Worm (Caenorhabditis elegans) whole organism, young adult: Measurements from ENCODE around the gene Y46G5A.8.

ENCODE experiments used
- B0336.3 ChIP-seq: fragments of 200-800 bp; sonication (Bioruptor generic); IDR thresholded peaks from 2 replicates; pipeline ENCODE4 v1.3.6; 2022; ENCODE audit warnings: missing genetic modification characterization, missing compliant biosample characterization
- C06A6.2 ChIP-seq: fragments of 200-800 bp; sonication (Bioruptor generic); conservative IDR thresholded peaks from 2 replicates; pipeline ENCODE4 v1.3.6; 2022; ENCODE audit warnings: missing genetic modification characterization, missing compliant biosample characterization
- D2030.7 ChIP-seq: fragments of 200-800 bp; sonication (Bioruptor generic); IDR thresholded peaks from 2 replicates; pipeline ENCODE4 v1.3.6; 2022; ENCODE audit warnings: missing genetic modification reagents, missing genetic modification characterization, missing compliant biosample characterization
- F22D6.2 ChIP-seq: sonication (generic microtip); optimal IDR thresholded peaks from 2 replicates; lab custom pipeline; 2016; ENCODE audit warnings: mild to moderate bottlenecking, missing genetic modification characterization, missing compliant biosample characterization
- F23B12.7 ChIP-seq: sonication (generic microtip); optimal IDR thresholded peaks from 2 replicates; lab custom pipeline; 2017; ENCODE audit warnings: missing genetic modification characterization, mild to moderate bottlenecking, missing compliant biosample characterization, antibody characterized with exemption, moderate library complexity; ENCODE audit not compliant: insufficient read depth
- F37B4.10 ChIP-seq: fragments of 200-800 bp; sonication (Bioruptor generic); IDR thresholded peaks from 2 replicates; pipeline ENCODE4 v1.3.6; 2022; ENCODE audit warnings: missing genetic modification characterization, missing compliant biosample characterization
- F39B2.1 ChIP-seq: fragments of 200-800 bp; sonication (Bioruptor generic); IDR thresholded peaks from 2 replicates; pipeline ENCODE4 v1.3.6; 2022; ENCODE audit warnings: missing genetic modification reagents, missing genetic modification characterization, missing compliant biosample characterization
- F49E8.2 ChIP-seq: sonication (generic microtip); optimal IDR thresholded peaks from 3 replicates; lab custom pipeline; 2017; ENCODE audit warnings: missing genetic modification characterization, mild to moderate bottlenecking, missing compliant biosample characterization, antibody characterized with exemption, moderate library complexity; ENCODE audit not compliant: insufficient read depth
- T26A5.8 ChIP-seq: sonication (generic microtip); optimal IDR thresholded peaks from 2 replicates; lab custom pipeline; 2016; ENCODE audit warnings: missing genetic modification characterization, missing compliant biosample characterization
- Y56A3A.18 ChIP-seq: fragments of 200-800 bp; sonication (Bioruptor generic); IDR thresholded peaks from 2 replicates; pipeline ENCODE4 v1.3.6; 2022; ENCODE audit warnings: missing genetic modification reagents, missing genetic modification characterization, missing compliant biosample characterization
- Y67H2A.10 ChIP-seq: fragments of 200-800 bp; sonication (Bioruptor generic); conservative IDR thresholded peaks from 2 replicates; pipeline ENCODE4 v1.3.6; 2022; ENCODE audit warnings: missing genetic modification reagents, missing genetic modification characterization, missing compliant biosample characterization
- akir-1 ChIP-seq: fragments of 200-800 bp; sonication (Bioruptor generic); optimal IDR thresholded peaks from 2 replicates; lab custom pipeline; 2018; ENCODE audit warnings: mild to moderate bottlenecking, missing genetic modification characterization, moderate library complexity, missing compliant biosample characterization
- athp-1 ChIP-seq: sonication (generic microtip); optimal IDR thresholded peaks from 2 replicates; lab custom pipeline; 2017; ENCODE audit warnings: mild to moderate bottlenecking, missing genetic modification characterization, missing compliant biosample characterization
- attf-5 ChIP-seq: fragments of 200-800 bp; sonication (Bioruptor generic); optimal IDR thresholded peaks from 2 replicates; lab custom pipeline; 2018; ENCODE audit warnings: mild to moderate bottlenecking, missing genetic modification characterization, missing compliant biosample characterization
- attf-6 ChIP-seq: fragments of 200-800 bp; sonication (Bioruptor generic); IDR thresholded peaks from 2 replicates; pipeline ENCODE4 v1.3.6; 2022; ENCODE audit warnings: missing genetic modification reagents, missing genetic modification characterization, missing compliant biosample characterization
- cebp-1 ChIP-seq, 2 experiments: fragments of 200-800 bp in 1 of 2; sonication (Bioruptor generic) in 1 of 2; sonication (generic microtip) in 1 of 2; IDR thresholded peaks in 1 of 2; optimal IDR thresholded peaks in 1 of 2; 2 replicates each; pipeline versions ENCODE4 v1.3.6 to Lab custom; 2017 to 2022; ENCODE audit warnings: missing compliant biosample characterization in 2 of 2, missing genetic modification characterization in 2 of 2, mild to moderate bottlenecking in 1 of 2, missing genetic modification reagents in 1 of 2, moderate library complexity in 1 of 2
- ceh-40 ChIP-seq: fragments of 200-800 bp; sonication (Bioruptor generic); IDR thresholded peaks from 2 replicates; pipeline ENCODE4 v1.3.6; 2022; ENCODE audit warnings: missing genetic modification characterization, missing compliant biosample characterization
- ceh-58 ChIP-seq: fragments of 200-800 bp; sonication (Bioruptor generic); IDR thresholded peaks from 2 replicates; pipeline ENCODE4 v1.3.6; 2022; ENCODE audit warnings: missing genetic modification characterization, missing compliant biosample characterization
- ceh-79 ChIP-seq: sonication (generic microtip); optimal IDR thresholded peaks from 2 replicates; lab custom pipeline; 2017; ENCODE audit warnings: mild to moderate bottlenecking, missing genetic modification characterization, missing compliant biosample characterization
- dpff-1 ChIP-seq: sonication (generic microtip); optimal IDR thresholded peaks from 2 replicates; lab custom pipeline; 2017; ENCODE audit warnings: mild to moderate bottlenecking, missing genetic modification characterization, missing compliant biosample characterization
- egl-44 ChIP-seq: fragments of 200-800 bp; sonication (Bioruptor generic); IDR thresholded peaks from 2 replicates; pipeline ENCODE4 v1.3.6; 2022; ENCODE audit warnings: missing genetic modification reagents, missing genetic modification characterization, missing compliant biosample characterization
- ekl-4 ChIP-seq: fragments of 200-800 bp; sonication (Bioruptor generic); IDR thresholded peaks from 2 replicates; pipeline ENCODE4 v1.3.6; 2022; ENCODE audit warnings: missing genetic modification reagents, missing genetic modification characterization, missing compliant biosample characterization
- fkh-3 ChIP-seq: sonication (generic microtip); optimal IDR thresholded peaks from 2 replicates; lab custom pipeline; 2016; ENCODE audit warnings: mild to moderate bottlenecking, missing genetic modification characterization, missing compliant biosample characterization
- him-1 ChIP-seq: sonication (generic microtip); optimal IDR thresholded peaks from 2 replicates; lab custom pipeline; 2016; ENCODE audit warnings: missing genotype, missing genetic modification reagents, missing genetic modification characterization, missing compliant biosample characterization
- hlh-26 ChIP-seq: fragments of 200-800 bp; sonication (Bioruptor generic); conservative IDR thresholded peaks from 2 replicates; pipeline ENCODE4 v1.3.6; 2022; ENCODE audit warnings: missing genetic modification reagents, missing genetic modification characterization, missing compliant biosample characterization
- lin-54 ChIP-seq: fragments of 200-800 bp; sonication (Bioruptor generic); optimal IDR thresholded peaks from 2 replicates; lab custom pipeline; 2018; ENCODE audit warnings: mild to moderate bottlenecking, missing genetic modification characterization, missing compliant biosample characterization
- lsy-27 ChIP-seq: sonication (generic microtip); optimal IDR thresholded peaks from 2 replicates; lab custom pipeline; 2017; ENCODE audit warnings: missing genetic modification characterization, mild to moderate bottlenecking, missing compliant biosample characterization, antibody characterized with exemption, missing genotype, borderline replicate concordance; ENCODE audit not compliant: insufficient read depth
- madf-10 ChIP-seq: sonication (generic microtip); optimal IDR thresholded peaks from 2 replicates; lab custom pipeline; 2016; ENCODE audit warnings: mild to moderate bottlenecking, missing genetic modification characterization, missing compliant biosample characterization
- madf-3 ChIP-seq: fragments of 200-800 bp; sonication (Bioruptor generic); IDR thresholded peaks from 2 replicates; pipeline ENCODE4 v1.3.6; 2022; ENCODE audit warnings: missing genetic modification reagents, missing genetic modification characterization, missing compliant biosample characterization
- nfya-1 ChIP-seq: sonication (generic microtip); optimal IDR thresholded peaks from 2 replicates; lab custom pipeline; 2017; ENCODE audit warnings: antibody characterized with exemption, missing compliant biosample characterization, missing genetic modification characterization, borderline replicate concordance; ENCODE audit not compliant: insufficient read depth
- nfya-2 ChIP-seq: fragments of 200-800 bp; sonication (Bioruptor generic); IDR thresholded peaks from 2 replicates; pipeline ENCODE4 v1.3.6; 2022; ENCODE audit warnings: missing genetic modification reagents, missing genetic modification characterization, missing compliant biosample characterization
- nfyb-1 ChIP-seq: fragments of 200-800 bp; sonication (Bioruptor generic); IDR thresholded peaks from 2 replicates; pipeline ENCODE4 v1.3.6; 2022; ENCODE audit warnings: missing genetic modification reagents, missing genetic modification characterization, missing compliant biosample characterization
- pbrm-1 ChIP-seq: fragments of 200-800 bp; sonication (Bioruptor generic); IDR thresholded peaks from 2 replicates; pipeline ENCODE4 v1.3.6; 2022; ENCODE audit warnings: missing genetic modification reagents, missing genetic modification characterization, missing compliant biosample characterization
- rec-8 ChIP-seq, 2 experiments: sonication (generic microtip); optimal IDR thresholded peaks; 2 replicates each; lab custom pipeline; 2016; ENCODE audit warnings: mild to moderate bottlenecking in 2 of 2, missing genetic modification characterization in 2 of 2, missing genetic modification reagents in 2 of 2, missing genotype in 2 of 2, missing biosample characterization in 1 of 2, missing compliant biosample characterization in 1 of 2, moderate library complexity in 1 of 2
- repo-1 ChIP-seq: sonication (generic microtip); optimal IDR thresholded peaks from 2 replicates; lab custom pipeline; 2017; ENCODE audit warnings: mild to moderate bottlenecking, missing genetic modification characterization, missing compliant biosample characterization
- rpc-1 ChIP-seq, 2 experiments: fragments of 150-350 bp in 1 of 2; sonication (generic microtip) in 1 of 2; optimal IDR thresholded peaks; 2 replicates each; lab custom pipeline; 2014 to 2018; ENCODE audit warnings: missing biosample characterization in 1 of 2, missing genetic modification characterization in 1 of 2, missing genetic modification reagents in 1 of 2, missing genotype in 1 of 2
- sea-2 ChIP-seq: fragments of 200-800 bp; sonication (Bioruptor generic); IDR thresholded peaks from 2 replicates; pipeline ENCODE4 v1.3.6; 2022; ENCODE audit warnings: missing genetic modification characterization, missing compliant biosample characterization
- snpc-1.1 ChIP-seq: sonication (generic microtip); optimal IDR thresholded peaks from 2 replicates; lab custom pipeline; 2017; ENCODE audit warnings: missing genetic modification characterization, mild to moderate bottlenecking, missing compliant biosample characterization, antibody characterized with exemption, moderate library complexity, missing genotype, missing genetic modification reagents; ENCODE audit not compliant: insufficient read depth
- snpc-4 ChIP-seq, 5 experiments: fragments of 150-350 bp in 1 of 5; sonication (generic microtip) in 4 of 5; optimal IDR thresholded peaks; 2 replicates each; lab custom pipeline; 2014 to 2018; ENCODE audit warnings: missing genetic modification characterization in 5 of 5, missing biosample characterization in 3 of 5, antibody characterized with exemption in 2 of 5, mild to moderate bottlenecking in 2 of 5, missing compliant biosample characterization in 2 of 5, missing genotype in 2 of 5, moderate library complexity in 2 of 5, missing genetic modification reagents in 1 of 5
- sptf-2 ChIP-seq: fragments of 200-800 bp; sonication (Bioruptor generic); optimal IDR thresholded peaks from 2 replicates; lab custom pipeline; 2018; ENCODE audit warnings: mild to moderate bottlenecking, missing genetic modification characterization, missing compliant biosample characterization
- tbp1 ChIP-seq: fragments of 200-800 bp; sonication (Bioruptor generic); optimal IDR thresholded peaks from 2 replicates; lab custom pipeline; 2018; ENCODE audit warnings: mild to moderate bottlenecking, missing genetic modification characterization, missing compliant biosample characterization
- tlf-1 ChIP-seq: fragments of 200-800 bp; sonication (Bioruptor generic); optimal IDR thresholded peaks from 2 replicates; lab custom pipeline; 2018; ENCODE audit warnings: mild to moderate bottlenecking, missing genetic modification characterization, missing compliant biosample characterization
- zim-3 ChIP-seq: sonication (generic microtip); optimal IDR thresholded peaks from 2 replicates; lab custom pipeline; 2017; ENCODE audit warnings: mild to moderate bottlenecking, missing genetic modification characterization, moderate library complexity, missing compliant biosample characterization
- ztf-26 ChIP-seq: sonication (generic microtip); optimal IDR thresholded peaks from 2 replicates; lab custom pipeline; 2017; ENCODE audit warnings: missing genetic modification characterization, missing compliant biosample characterization
- ztf-3 ChIP-seq: fragments of 200-800 bp; sonication (Bioruptor generic); optimal IDR thresholded peaks from 2 replicates; lab custom pipeline; 2018; ENCODE audit warnings: mild to moderate bottlenecking, missing genetic modification characterization, missing compliant biosample characterization
- ztf-6 ChIP-seq: fragments of 200-800 bp; sonication (Bioruptor generic); IDR thresholded peaks from 2 replicates; pipeline ENCODE4 v1.3.6; 2022; ENCODE audit warnings: missing genetic modification reagents, missing genetic modification characterization, missing compliant biosample characterization

The Y46G5A.8 gene

DNA sequence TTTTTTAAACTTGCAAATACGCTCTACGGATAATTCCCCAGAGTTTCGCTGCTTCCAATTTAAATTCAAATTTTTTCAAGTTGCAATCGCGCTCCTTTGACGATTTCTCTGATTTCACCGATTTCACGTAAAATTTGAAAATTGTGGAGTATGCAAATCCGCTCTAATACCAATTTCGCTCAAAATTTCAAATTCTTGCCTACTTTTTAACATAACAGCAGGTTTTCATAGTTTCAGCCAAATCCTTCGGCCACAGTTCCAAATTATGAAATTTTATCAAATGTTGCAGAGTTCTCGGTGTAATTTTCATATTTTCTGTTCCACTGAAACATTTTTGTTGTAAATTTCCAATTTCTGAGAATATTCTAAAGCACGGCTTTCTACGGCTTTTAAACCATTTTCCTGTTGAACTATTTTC, 31.7 kb downstream of the Y46G5A.8 start, which contains the start of gene alkb-7 (continued):
- TF ChIP-seq sea-2 (GFP tag; lab: Robert Waterston, UW) (no peak), B0336.3 (GFP tag; lab: Robert Waterston, UW) (peak; percentile 59; the same call in 1 of the 2 replicates), F23B12.7 (tag; lab: Kevin White, UChicago) (no peak), ekl-4 (GFP tag; lab: Robert Waterston, UW) (no peak), hlh-26 (no peak), madf-3 (GFP tag; lab: Robert Waterston, UW) (no peak), lsy-27 (tag; lab: Kevin White, UChicago) (no peak), dpff-1 (tag; lab: Kevin White, UChicago) (no peak), Y67H2A.10 (GFP tag; lab: Robert Waterston, UW) (no peak), cebp-1 (GFP tag; IDR thresholded peaks at IDR 0.05; lab: Robert Waterston, UW) (peak; percentile 50; the same call in 1 of the 2 replicates), cebp-1 (tag; optimal IDR thresholded peaks at IDR 0.05; lab: Kevin White, UChicago) (peak; percentile 84), akir-1 (GFP tag; lab: Kevin White, UChicago) (no peak), madf-10 (tag; lab: Kevin White, UChicago) (no peak), ceh-79 (tag; lab: Kevin White, UChicago) (no peak), ztf-3 (no peak), nfya-2 (no peak), attf-5 (no peak), F49E8.2 (tag; lab: Kevin White, UChicago) (no peak), ceh-58 (GFP tag; lab: Robert Waterston, UW) (no peak), ceh-40 (no peak), F37B4.10 (GFP tag; lab: Robert Waterston, UW) (no peak), attf-6 (0 out of 2 replicates have a peak, but pooled peaks have one; percentile 19), him-1 (tag; lab: Kevin White, UChicago) (peak; percentile 44), ztf-6 (GFP tag; lab: Robert Waterston, UW) (no peak), ztf-26 (tag; lab: Kevin White, UChicago) (no peak), Y56A3A.18 (GFP tag; lab: Robert Waterston, UW) (no peak), egl-44 (GFP tag; lab: Robert Waterston, UW) (no peak), tbp1 (GFP tag; lab: Kevin White, UChicago) (peak; percentile 6), snpc-1.1 (no peak), rec-8 (tag; optimal IDR thresholded peaks at IDR 0.05; lab: Kevin White, UChicago) (no peak), pbrm-1 (GFP tag; lab: Robert Waterston, UW) (no peak; the same call in none of the 2 replicates), T26A5.8 (tag; lab: Kevin White, UChicago) (no peak), D2030.7 (GFP tag; lab: Robert Waterston, UW) (no peak), athp-1 (tag; lab: Kevin White, UChicago) (peak; percentile 3), nfya-1 (tag; lab: Kevin White, UChicago) (no peak), tlf-1 (GFP tag; lab: Kevin White, UChicago) (no peak), fkh-3 (tag; lab: Kevin White, UChicago) (no peak), rpc-1 (optimal IDR thresholded peaks at IDR 0.05; lab: Kevin White, UChicago) (no peak), rpc-1 (tag; optimal IDR thresholded peaks at IDR 0.05; lab: Kevin White, UChicago) (no peak), F22D6.2 (no peak), C06A6.2 (no peak), zim-3 (tag; lab: Kevin White, UChicago) (no peak), lin-54 (GFP tag; lab: Kevin White, UChicago) (peak; percentile 40), repo-1 (peak; percentile 38), snpc-4 (GFP tag; optimal IDR thresholded peaks at IDR 0.05; lab: Kevin White, UChicago) (no peak), snpc-4 (tag; optimal IDR thresholded peaks at IDR 0.05; lab: Kevin White, UChicago) (no peak), F39B2.1 (GFP tag; lab: Robert Waterston, UW) (no peak), sptf-2 (GFP tag; lab: Kevin White, UChicago) (no peak), nfyb-1 (GFP tag; lab: Robert Waterston, UW) (peak; percentile 62; the same call in 1 of the 2 replicates)
